Fruit fly (Drosophila melanogaster) whole organism, pupa: ENCODE measurements around the gene Fas1.
A peak's percentile ranks its signal among the peaks of the same experiment; 100 is the strongest.

Experiments used
- CG10348 ChIP-seq: fragments of 200-800 bp; sonication (Bioruptor generic); IDR thresholded peaks from 2 replicates; pipeline ENCODE4 v1.3.6; 2022; ENCODE audit warnings: missing biosample characterization, missing genetic modification characterization
- CG12605 ChIP-seq: fragments of 200-800 bp; sonication (Bioruptor generic); IDR thresholded peaks from 2 replicates; pipeline ENCODE4 v1.3.6; 2022; ENCODE audit warnings: missing biosample characterization, missing genetic modification characterization
- CG13204 ChIP-seq: fragments of 200-800 bp; sonication (Bioruptor generic); optimal IDR thresholded peaks from 2 replicates; lab custom pipeline; 2018; ENCODE audit warnings: missing biosample characterization, mild to moderate bottlenecking, missing genetic modification characterization, moderate library complexity
- CG14655 ChIP-seq: fragments of 200-800 bp; sonication (Bioruptor generic); optimal IDR thresholded peaks from 3 replicates; lab custom pipeline; 2017; ENCODE audit warnings: mild to moderate bottlenecking, missing biosample characterization, missing genetic modification reagents, missing genetic modification characterization
- CG15710 ChIP-seq: fragments of 200-800 bp; sonication (Bioruptor generic); optimal IDR thresholded peaks from 2 replicates; lab custom pipeline; 2018; ENCODE audit warnings: missing biosample characterization, mild to moderate bottlenecking, missing genetic modification characterization, moderate library complexity
- CG17806 ChIP-seq: fragments of 200-800 bp; sonication (Bioruptor generic); optimal IDR thresholded peaks from 2 replicates; lab custom pipeline; 2018; ENCODE audit warnings: missing biosample characterization, mild to moderate bottlenecking, missing genetic modification characterization, moderate library complexity
- CG32121 ChIP-seq: fragments of 200-800 bp; sonication (Bioruptor generic); IDR thresholded peaks from 2 replicates; pipeline ENCODE4 v1.3.6; 2022; ENCODE audit warnings: missing biosample characterization, missing genetic modification characterization
- CG34367 ChIP-seq: fragments of 200-800 bp; sonication (Bioruptor generic); optimal IDR thresholded peaks from 2 replicates; lab custom pipeline; 2018; ENCODE audit warnings: missing biosample characterization, mild to moderate bottlenecking, missing genetic modification characterization
- CG4496 ChIP-seq: fragments of 200-800 bp; sonication (Bioruptor generic); IDR thresholded peaks from 3 replicates; pipeline ENCODE4 v1.3.6; 2022; ENCODE audit warnings: missing biosample characterization, missing genetic modification characterization
- CG8159 ChIP-seq: fragments of 200-800 bp; sonication (Bioruptor generic); optimal IDR thresholded peaks from 3 replicates; lab custom pipeline; 2018; ENCODE audit warnings: missing biosample characterization, mild to moderate bottlenecking, missing genetic modification characterization, moderate library complexity
- CG8301 ChIP-seq: fragments of 200-800 bp; sonication (Bioruptor generic); optimal IDR thresholded peaks from 2 replicates; lab custom pipeline; 2018; ENCODE audit warnings: missing biosample characterization, mild to moderate bottlenecking, missing genetic modification characterization
- CG9948 ChIP-seq: fragments of 200-800 bp; sonication (Bioruptor generic); optimal IDR thresholded peaks from 2 replicates; lab custom pipeline; 2018; ENCODE audit warnings: missing biosample characterization, mild to moderate bottlenecking, missing genetic modification characterization, moderate library complexity
- D1 ChIP-seq: fragments of 200-800 bp; sonication (Bioruptor generic); optimal IDR thresholded peaks from 2 replicates; lab custom pipeline; 2018; ENCODE audit warnings: missing biosample characterization, mild to moderate bottlenecking, missing genetic modification characterization, moderate library complexity
- EcR ChIP-seq: fragments of 200-800 bp; sonication (Bioruptor generic); optimal IDR thresholded peaks from 3 replicates; lab custom pipeline; 2019; ENCODE audit warnings: missing biosample characterization, missing genetic modification characterization, mild to moderate bottlenecking, moderate library complexity, missing genetic modification reagents
- Ets98B ChIP-seq: fragments of 200-800 bp; sonication (Bioruptor generic); IDR thresholded peaks from 2 replicates; pipeline ENCODE4 v1.3.6; 2022; ENCODE audit warnings: missing biosample characterization, missing genetic modification characterization
- Pif1A ChIP-seq: fragments of 200-800 bp; sonication (Bioruptor generic); optimal IDR thresholded peaks from 3 replicates; lab custom pipeline; 2016; ENCODE audit warnings: missing biosample characterization, missing genetic modification characterization
- Pif1B ChIP-seq: fragments of 200-800 bp; sonication (Bioruptor generic); optimal IDR thresholded peaks from 3 replicates; lab custom pipeline; 2016; ENCODE audit warnings: missing biosample characterization, missing genetic modification characterization
- Snoo ChIP-seq: fragments of 200-800 bp; sonication (Bioruptor generic); optimal IDR thresholded peaks from 3 replicates; lab custom pipeline; 2017; ENCODE audit warnings: missing biosample characterization, mild to moderate bottlenecking, missing genetic modification characterization, inconsistent platforms
- fd96Ca ChIP-seq: fragments of 200-800 bp; sonication (Bioruptor generic); IDR thresholded peaks from 3 replicates; pipeline ENCODE4 v1.3.6; 2022; ENCODE audit warnings: missing biosample characterization, missing genetic modification characterization
- gl ChIP-seq: fragments of 200-800 bp; sonication (Bioruptor generic); optimal IDR thresholded peaks from 2 replicates; lab custom pipeline; 2018; ENCODE audit warnings: missing biosample characterization, mild to moderate bottlenecking, missing genetic modification characterization
- rn ChIP-seq: fragments of 200-800 bp; sonication (Bioruptor generic); IDR thresholded peaks from 2 replicates; pipeline ENCODE4 v1.3.6; 2022; ENCODE audit warnings: missing biosample characterization, missing genetic modification characterization

Gene Fas1

dm6 chr3R:16624750-16625549 is at the start of gene Fas1:
Fas1 (plus strand) TSS chr3R:16625238.
- TF ChIP-seq rn (GFP tag; lab: Robert Waterston, UW) (no peak), fd96Ca (GFP tag; lab: Robert Waterston, UW) (0 out of 3 replicates have a peak, but pooled peaks have one; percentile 36), Ets98B (GFP tag; lab: Robert Waterston, UW) (0 out of 2 replicates have a peak, but pooled peaks have one; percentile 12)

dm6 chr3R:16583605-16584004 is 41.4 kb upstream of the Fas1 start, which contains the start of gene Scp2:
Scp2 (minus strand) TSS chr3R:16583663.
- no peak for TF ChIP-seq CG10348 (GFP tag; lab: Robert Waterston, UW)
- no peak for TF ChIP-seq CG15710
- TF ChIP-seq rn (GFP tag; lab: Robert Waterston, UW), result no peak
- no peak for TF ChIP-seq CG13204 (GFP tag; lab: Kevin White, UChicago)
- TF ChIP-seq gl (tag; lab: Kevin White, UChicago), result no peak
- TF ChIP-seq CG4496 (GFP tag; lab: Robert Waterston, UW), result no peak
- TF ChIP-seq Pif1A, result no peak
- no peak for TF ChIP-seq CG14655 (GFP tag; lab: Kevin White, UChicago)
- no peak for TF ChIP-seq CG9948 (tag; lab: Kevin White, UChicago)
- no peak for TF ChIP-seq D1 (tag; lab: Kevin White, UChicago)
- no peak for TF ChIP-seq CG17806
- no peak for TF ChIP-seq CG8159
- TF ChIP-seq fd96Ca (GFP tag; lab: Robert Waterston, UW), result no peak
- TF ChIP-seq CG32121, result no peak

- TF ChIP-seq CG9948 (tag; lab: Kevin White, UChicago), result no peak
- no peak for TF ChIP-seq Ets98B (GFP tag; lab: Robert Waterston, UW)
- no peak for TF ChIP-seq Snoo (tag; lab: Kevin White, UChicago)
- 0 out of 3 replicates have a peak, but pooled peaks have one; percentile 18 for TF ChIP-seq CG4496 (GFP tag; lab: Robert Waterston, UW)
- TF ChIP-seq Pif1B (GFP tag; lab: Kevin White, UChicago), result no peak
- TF ChIP-seq CG12605 (GFP tag; lab: Robert Waterston, UW), result no peak
- no peak for TF ChIP-seq CG34367 (tag; lab: Kevin White, UChicago)
- TF ChIP-seq, all 21 proteins: peak for 1
Observed at dm6 chr3R:16591407-16591806, 33.6 kb upstream of the Fas1 start.

- TF ChIP-seq CG12605 (GFP tag; lab: Robert Waterston, UW), result no peak
- peak; percentile 18; the same call in 1 of the 3 replicates for TF ChIP-seq CG4496 (GFP tag; lab: Robert Waterston, UW)
Observed at dm6 chr3R:16594056-16594858, 30.8 kb upstream of the Fas1 start, which contains the start of gene CG14892. CG14892 (plus strand) TSS chr3R:16594414.

dm6 chr3R:16594961-16595360 is 30.1 kb upstream of the Fas1 start:
- peak; percentile 2 for TF ChIP-seq CG13204 (GFP tag; lab: Kevin White, UChicago)
- TF ChIP-seq EcR, result no peak

dm6 chr3R:16599647-16600046 is 25.4 kb upstream of the Fas1 start:
- TF ChIP-seq EcR, result peak; percentile 94
- TF ChIP-seq CG34367 (tag; lab: Kevin White, UChicago), result no peak
- TF ChIP-seq, all 21 proteins: peak for 1

- TF ChIP-seq CG17806, result no peak
- no peak for TF ChIP-seq Snoo (tag; lab: Kevin White, UChicago)
- TF ChIP-seq CG4496 (GFP tag; lab: Robert Waterston, UW), result no peak
- TF ChIP-seq CG8301 (tag; lab: Kevin White, UChicago), result no peak
- no peak for TF ChIP-seq CG12605 (GFP tag; lab: Robert Waterston, UW)
- TF ChIP-seq CG14655 (GFP tag; lab: Kevin White, UChicago), result no peak
- TF ChIP-seq CG10348 (GFP tag; lab: Robert Waterston, UW), result no peak
- TF ChIP-seq CG9948 (tag; lab: Kevin White, UChicago), result no peak
- no peak for TF ChIP-seq Pif1B (GFP tag; lab: Kevin White, UChicago)
- no peak for TF ChIP-seq D1 (tag; lab: Kevin White, UChicago)
- TF ChIP-seq CG13204 (GFP tag; lab: Kevin White, UChicago), result no peak
Observed at dm6 chr3R:16600735-16601134, 24.3 kb upstream of the Fas1 start.
